Fruit fly (Drosophila melanogaster): Measurements from ENCODE around the gene Scsalpha1.

Gene Scsalpha1

DNA sequence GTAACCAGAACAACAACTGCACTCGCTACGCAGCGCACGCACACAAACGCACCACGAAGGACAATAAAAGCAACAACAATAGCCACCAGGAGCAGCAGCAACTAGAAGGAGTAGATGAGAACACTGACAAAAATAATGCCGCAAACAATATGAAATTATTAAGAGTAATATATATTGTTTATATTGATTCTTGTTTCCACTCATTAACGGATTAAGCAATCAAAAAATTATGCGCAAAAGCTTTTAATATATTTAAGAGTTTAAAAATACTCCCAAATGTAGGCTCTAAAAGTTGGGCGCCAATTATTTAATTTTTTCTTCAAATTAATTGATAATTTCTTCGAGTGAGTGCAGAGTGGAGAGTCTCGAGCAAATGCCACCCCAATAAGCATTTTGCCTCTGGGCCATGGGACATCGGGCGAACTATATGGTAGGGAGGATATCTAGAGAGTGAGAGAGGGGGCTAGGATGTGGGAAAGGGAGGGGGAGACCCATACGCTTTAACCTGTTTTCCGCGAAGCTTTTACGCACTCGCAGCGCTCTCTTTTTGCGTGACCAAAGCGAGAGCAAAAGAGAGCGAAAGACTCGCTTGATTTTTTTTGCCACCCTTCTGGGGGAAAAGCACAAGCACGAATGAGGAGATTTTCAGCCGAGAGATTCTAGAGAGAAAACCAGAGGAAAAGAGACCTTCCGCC, 10.9 kb downstream of the Scsalpha1 start, which contains the start of gene Rdh:
Gene Rdh (plus strand): TSS at position 660 of the 695 bp plus-strand sequence.
- peak; percentile 54 for TF ChIP-seq CG3919 (GFP tag; optimal IDR thresholded peaks at IDR 0.05)
- TF ChIP-seq CG15336 (GFP tag; IDR thresholded peaks at IDR 0.05), result peak; percentile 45; the same call in 1 of the 2 replicates
- TF ChIP-seq CG6276 (GFP tag; optimal IDR thresholded peaks at IDR 0.05), result peak; percentile 39
- peak; percentile 11 for TF ChIP-seq CG1621 (tag; optimal IDR thresholded peaks at IDR 0.05)
- TF ChIP-seq CG4318 (GFP tag; optimal IDR thresholded peaks at IDR 0.05), result peak; percentile 25
- TF ChIP-seq CG10669 (GFP tag; optimal IDR thresholded peaks at IDR 0.05), result peak; percentile 64
- TF ChIP-seq Sox15 (GFP tag; optimal IDR thresholded peaks at IDR 0.05), result peak; percentile 13
- peak; percentile 41 for TF ChIP-seq CG11762 (GFP tag; optimal IDR thresholded peaks at IDR 0.05; ENCODE audit: insufficient read depth)
- TF ChIP-seq dsx (GFP tag; optimal IDR thresholded peaks at IDR 0.05; ENCODE audit: poor library complexity, severe bottlenecking), result peak; percentile 15
- TF ChIP-seq pdm3 (GFP tag; optimal IDR thresholded peaks at IDR 0.05), result peak; percentile 66
- TF ChIP-seq lz (GFP tag; optimal IDR thresholded peaks at IDR 0.05), result peak; percentile 36
- peak; percentile 51 for TF ChIP-seq acj6 (GFP tag; optimal IDR thresholded peaks at IDR 0.05)
- no peak for TF ChIP-seq fkh (GFP tag; optimal IDR thresholded peaks at IDR 0.05)
- peak; percentile 65 for TF ChIP-seq CG8119 (GFP tag; IDR thresholded peaks at IDR 0.05)
- TF ChIP-seq svp (GFP tag), result peak; percentile 67
- peak; percentile 25 for TF ChIP-seq CG31627 (GFP tag; optimal IDR thresholded peaks at IDR 0.05)
- no peak for TF ChIP-seq Sox14 (GFP tag; optimal IDR thresholded peaks at IDR 0.05)
- peak; percentile 63 for TF ChIP-seq Ets96B (tag; optimal IDR thresholded peaks at IDR 0.05)
- TF ChIP-seq Met (GFP tag; optimal IDR thresholded peaks at IDR 0.05), result peak; percentile 61
- TF ChIP-seq CG8632 (GFP tag; optimal IDR thresholded peaks at IDR 0.05), result peak; percentile 42
- peak; percentile 65 for TF ChIP-seq Hr4 (GFP tag; optimal IDR thresholded peaks at IDR 0.05)
- TF ChIP-seq Gug (GFP tag; IDR thresholded peaks at IDR 0.05), result no peak
- no peak for TF ChIP-seq fd85E (GFP tag; optimal IDR thresholded peaks at IDR 0.05)
- peak; percentile 64 for TF ChIP-seq OdsH (GFP tag; optimal IDR thresholded peaks at IDR 0.05)
- peak; percentile 60 for TF ChIP-seq CG32006 (GFP tag; optimal IDR thresholded peaks at IDR 0.05)
- TF ChIP-seq dac (GFP tag; optimal IDR thresholded peaks at IDR 0.05), result no peak
- no peak for TF ChIP-seq CG6163 (GFP tag; IDR thresholded peaks at IDR 0.05)
- TF ChIP-seq CG6808 (GFP tag; optimal IDR thresholded peaks at IDR 0.05), result peak; percentile 50
- TF ChIP-seq ss (GFP tag; optimal IDR thresholded peaks at IDR 0.05), result peak; percentile 44 to 58
- TF ChIP-seq CG6792 (GFP tag; optimal IDR thresholded peaks at IDR 0.05), result peak; percentile 48
- no peak for TF ChIP-seq eg (GFP tag; IDR thresholded peaks at IDR 0.05)
- TF ChIP-seq salr (GFP tag; optimal IDR thresholded peaks at IDR 0.05), result peak in 1 of 2 experiments; percentile 34
- TF ChIP-seq CG9139 (GFP tag; optimal IDR thresholded peaks at IDR 0.05), result no peak
- TF ChIP-seq Blimp-1 (GFP tag; optimal IDR thresholded peaks at IDR 0.05), result no peak
- peak; percentile 53 for TF ChIP-seq topi (GFP tag; optimal IDR thresholded peaks at IDR 0.05)
- TF ChIP-seq CG10631 (GFP tag; optimal IDR thresholded peaks at IDR 0.05), result peak; percentile 61
- peak; percentile 22 for TF ChIP-seq CG3032 (tag; optimal IDR thresholded peaks at IDR 0.05)
- no peak for TF ChIP-seq CG6854 (GFP tag; optimal IDR thresholded peaks at IDR 0.05)
- peak; percentile 58 for TF ChIP-seq CG34406 (GFP tag; optimal IDR thresholded peaks at IDR 0.05)
- peak; percentile 2 for TF ChIP-seq Hr39 (GFP tag; optimal IDR thresholded peaks at IDR 0.05)
- no peak for TF ChIP-seq Eip93F (GFP tag; optimal IDR thresholded peaks at IDR 0.05)
- TF ChIP-seq CG16779 (tag; optimal IDR thresholded peaks at IDR 0.05), result no peak
- peak; percentile 34 for TF ChIP-seq fd59A (GFP tag; optimal IDR thresholded peaks at IDR 0.05)
- TF ChIP-seq Smox (GFP tag; optimal IDR thresholded peaks at IDR 0.05), result peak; percentile 53
- TF ChIP-seq spab (GFP tag; optimal IDR thresholded peaks at IDR 0.05), result peak; percentile 58
- TF ChIP-seq vri (GFP tag; optimal IDR thresholded peaks at IDR 0.05), result peak; percentile 9
- peak; percentile 36 for TF ChIP-seq CG11902 (GFP tag; optimal IDR thresholded peaks at IDR 0.05)
- TF ChIP-seq Hr38 (GFP tag; optimal IDR thresholded peaks at IDR 0.05), result no peak
- peak; percentile 36 for TF ChIP-seq net (GFP tag; optimal IDR thresholded peaks at IDR 0.05)
- TF ChIP-seq CG11294 (GFP tag; IDR thresholded peaks at IDR 0.05), result no peak
- TF ChIP-seq achi (GFP tag; optimal IDR thresholded peaks at IDR 0.05), result peak; percentile 45
